Fruit fly (Drosophila melanogaster) whole organism, embryonic: ENCODE results near the gene nkt.

ENCODE experiments used
- Atf-2 ChIP-seq: fragments of 200-800 bp; sonication (Bioruptor generic); optimal IDR thresholded peaks from 2 replicates; lab custom pipeline; 2016; ENCODE audit warnings: missing biosample characterization, missing genetic modification characterization
- B-H1 ChIP-seq: fragments of 200-800 bp; sonication (Bioruptor generic); IDR thresholded peaks from 3 replicates; pipeline ENCODE4 v1.3.6; 2022; ENCODE audit warnings: missing biosample characterization, missing genetic modification characterization
- Bgb ChIP-seq: fragments of 200-800 bp; sonication (Bioruptor generic); IDR thresholded peaks from 2 replicates; pipeline ENCODE4 v1.3.6; 2022; ENCODE audit warnings: missing biosample characterization, missing genetic modification characterization; ENCODE audit not compliant: partially characterized antibody
- CG10209 ChIP-seq: fragments of 200-800 bp; sonication (Bioruptor generic); optimal IDR thresholded peaks from 3 replicates; lab custom pipeline; 2017; ENCODE audit warnings: missing biosample characterization, mild to moderate bottlenecking, missing genetic modification characterization, missing genetic modification reagents
- CG10431 ChIP-seq: fragments of 200-800 bp; sonication (Bioruptor generic); optimal IDR thresholded peaks from 3 replicates; lab custom pipeline; 2018; ENCODE audit warnings: missing biosample characterization, mild to moderate bottlenecking, missing genetic modification characterization
- CG12155 ChIP-seq: fragments of 200-800 bp; sonication (Bioruptor generic); optimal IDR thresholded peaks from 3 replicates; lab custom pipeline; 2016; ENCODE audit warnings: missing biosample characterization, missing genetic modification characterization
- CG13296 ChIP-seq: fragments of 200-800 bp; sonication (Bioruptor generic); optimal IDR thresholded peaks from 3 replicates; lab custom pipeline; 2018; ENCODE audit warnings: missing biosample characterization, mild to moderate bottlenecking, missing genetic modification characterization
- CG14710 ChIP-seq: fragments of 200-800 bp; sonication (Bioruptor generic); optimal IDR thresholded peaks from 3 replicates; lab custom pipeline; 2019; ENCODE audit warnings: missing biosample characterization, mild to moderate bottlenecking, missing genetic modification characterization, moderate library complexity
- CG17186 ChIP-seq: fragments of 200-800 bp; sonication (Bioruptor generic); optimal IDR thresholded peaks from 3 replicates; lab custom pipeline; 2017; ENCODE audit warnings: missing biosample characterization, missing genetic modification reagents, missing genetic modification characterization
- CG17829 ChIP-seq: fragments of 200-800 bp; optimal IDR thresholded peaks from 2 replicates; lab custom pipeline; 2019; ENCODE audit warnings: missing biosample characterization, mild to moderate bottlenecking, missing genetic modification characterization, moderate library complexity
- CG17912 ChIP-seq: fragments of 200-800 bp; sonication (Bioruptor generic); optimal IDR thresholded peaks from 2 replicates; lab custom pipeline; 2018; ENCODE audit warnings: missing biosample characterization, mild to moderate bottlenecking, missing genetic modification characterization
- CG2129 ChIP-seq: fragments of 200-800 bp; sonication (Bioruptor generic); IDR thresholded peaks from 2 replicates; pipeline ENCODE4 v1.3.6; 2022; ENCODE audit warnings: missing biosample characterization, missing genetic modification characterization; ENCODE audit not compliant: partially characterized antibody
- CG32772 ChIP-seq: fragments of 200-800 bp; sonication (Bioruptor generic); IDR thresholded peaks from 2 replicates; pipeline ENCODE4 v1.3.6; 2022; ENCODE audit warnings: missing biosample characterization, missing genetic modification characterization
- CG3281 ChIP-seq: fragments of 200-800 bp; sonication (Bioruptor generic); optimal IDR thresholded peaks from 3 replicates; lab custom pipeline; 2017; ENCODE audit warnings: missing biosample characterization, mild to moderate bottlenecking, missing genetic modification characterization
- CG34376 ChIP-seq: fragments of 200-800 bp; sonication (Bioruptor generic); optimal IDR thresholded peaks from 2 replicates; lab custom pipeline; 2018; ENCODE audit warnings: missing biosample characterization, mild to moderate bottlenecking, missing genetic modification characterization
- CG34422 ChIP-seq: fragments of 200-800 bp; sonication (Bioruptor generic); IDR thresholded peaks from 3 replicates; pipeline ENCODE4 v1.3.6; 2022; ENCODE audit warnings: missing biosample characterization, missing genetic modification characterization
- CG7271 ChIP-seq: fragments of 200-800 bp; sonication (Bioruptor generic); optimal IDR thresholded peaks from 2 replicates; lab custom pipeline; 2018; ENCODE audit warnings: missing biosample characterization, mild to moderate bottlenecking, missing genetic modification characterization, moderate library complexity
- CG8478 ChIP-seq: fragments of >200 bp; optimal IDR thresholded peaks from 2 replicates; lab custom pipeline; 2018
- Dll ChIP-seq: fragments of 200-800 bp; sonication (Bioruptor generic); IDR thresholded peaks from 4 replicates; pipeline ENCODE4 v1.3.6; 2022; ENCODE audit warnings: missing biosample characterization, missing genetic modification characterization; ENCODE audit not compliant: partially characterized antibody
- Dp ChIP-seq: fragments of 200-800 bp; sonication (Bioruptor generic); optimal IDR thresholded peaks from 2 replicates; lab custom pipeline; 2018; ENCODE audit warnings: missing biosample characterization, mild to moderate bottlenecking, missing genetic modification characterization, moderate library complexity
- Ets65A ChIP-seq: fragments of 200-800 bp; sonication (Bioruptor generic); peaks from one replicate; lab custom pipeline; 2016; ENCODE audit warnings: missing biosample characterization, missing genetic modification characterization
- Fer3 ChIP-seq: fragments of 200-800 bp; sonication (Bioruptor generic); optimal IDR thresholded peaks from 2 replicates; lab custom pipeline; 2018; ENCODE audit warnings: missing biosample characterization, mild to moderate bottlenecking, missing genetic modification characterization, moderate library complexity
- Hr39 ChIP-seq: fragments of >200 bp; optimal IDR thresholded peaks from 2 replicates; lab custom pipeline; 2017
- Hsf ChIP-seq: fragments of 200-800 bp; sonication (Bioruptor generic); optimal IDR thresholded peaks from 3 replicates; lab custom pipeline; 2016; ENCODE audit warnings: missing biosample characterization, missing genetic modification characterization
- Myb ChIP-seq: fragments of 200-800 bp; sonication (Bioruptor generic); optimal IDR thresholded peaks from 2 replicates; lab custom pipeline; 2016; ENCODE audit warnings: missing biosample characterization, missing genetic modification characterization
- Nf-YC ChIP-seq: fragments of 200-800 bp; optimal IDR thresholded peaks from 3 replicates; lab custom pipeline; 2019; ENCODE audit warnings: missing biosample characterization, mild to moderate bottlenecking, missing genetic modification characterization, moderate library complexity
- Ssrp ChIP-seq: fragments of 200-800 bp; sonication (Bioruptor generic); optimal IDR thresholded peaks from 2 replicates; lab custom pipeline; 2018; ENCODE audit warnings: missing biosample characterization, mild to moderate bottlenecking, missing genetic modification characterization, moderate library complexity
- Vsx1 ChIP-seq: fragments of 200-800 bp; sonication (Bioruptor generic); optimal IDR thresholded peaks from 2 replicates; lab custom pipeline; 2017; ENCODE audit warnings: missing biosample characterization, mild to moderate bottlenecking, missing genetic modification characterization, missing genetic modification reagents
- Xbp1 ChIP-seq: fragments of 200-800 bp; sonication (Bioruptor generic); optimal IDR thresholded peaks from 3 replicates; lab custom pipeline; 2016; ENCODE audit warnings: missing biosample characterization, mild to moderate bottlenecking, missing genetic modification characterization
- Xrp1 ChIP-seq: fragments of 200-800 bp; sonication (Bioruptor generic); IDR thresholded peaks from 2 replicates; pipeline ENCODE4 v1.3.6; 2022; ENCODE audit warnings: missing biosample characterization, missing genetic modification characterization
- YL-1 ChIP-seq: fragments of 200-800 bp; sonication (Bioruptor generic); optimal IDR thresholded peaks from 3 replicates; lab custom pipeline; 2017; ENCODE audit warnings: missing biosample characterization, mild to moderate bottlenecking, missing genetic modification characterization
- bsh ChIP-seq, 2 experiments: fragments of 200-800 bp; sonication (Bioruptor generic); optimal IDR thresholded peaks; 2 replicates each; lab custom pipeline; 2017 to 2018; ENCODE audit warnings: mild to moderate bottlenecking in 2 of 2, missing biosample characterization in 2 of 2, missing genetic modification characterization in 2 of 2, moderate library complexity in 1 of 2
- cas ChIP-seq: fragments of 200-800 bp; sonication (Bioruptor generic); IDR thresholded peaks from 2 replicates; pipeline ENCODE4 v1.3.6; 2022; ENCODE audit warnings: missing biosample characterization, missing genetic modification characterization
- caup ChIP-seq: fragments of 200-800 bp; sonication (Bioruptor generic); optimal IDR thresholded peaks from 3 replicates; lab custom pipeline; 2017; ENCODE audit warnings: missing biosample characterization, mild to moderate bottlenecking, missing genetic modification characterization, moderate library complexity; ENCODE audit not compliant: severe bottlenecking
- cwo ChIP-seq: fragments of 200-800 bp; sonication (Bioruptor generic); optimal IDR thresholded peaks from 3 replicates; lab custom pipeline; 2017; ENCODE audit warnings: missing biosample characterization, missing genetic modification characterization, mild to moderate bottlenecking, moderate library complexity, missing genetic modification reagents
- gcm2 ChIP-seq: fragments of 200-800 bp; sonication (Bioruptor generic); optimal IDR thresholded peaks from 2 replicates; lab custom pipeline; 2016; ENCODE audit warnings: missing biosample characterization, missing genetic modification characterization
- gsb ChIP-seq: fragments of 200-800 bp; sonication (Bioruptor generic); IDR thresholded peaks from 2 replicates; pipeline ENCODE4 v1.3.6; 2022; ENCODE audit warnings: missing biosample characterization, missing genetic modification characterization
- her ChIP-seq: fragments of 200-800 bp; sonication (Bioruptor generic); optimal IDR thresholded peaks from 2 replicates; lab custom pipeline; 2016; ENCODE audit warnings: missing biosample characterization, missing genetic modification characterization
- insv ChIP-seq, 2 experiments: fragments of 200-800 bp; sonication (Bioruptor generic); optimal IDR thresholded peaks; 3 replicates each; lab custom pipeline; 2016 to 2018; ENCODE audit warnings: missing biosample characterization in 2 of 2, missing genetic modification characterization in 2 of 2
- nmo ChIP-seq: fragments of 200-800 bp; sonication (Bioruptor generic); optimal IDR thresholded peaks from 2 replicates; lab custom pipeline; 2018; ENCODE audit warnings: missing biosample characterization, mild to moderate bottlenecking, missing genetic modification characterization, moderate library complexity
- run ChIP-seq: fragments of 200-800 bp; sonication (Bioruptor generic); optimal IDR thresholded peaks from 3 replicates; lab custom pipeline; 2018; ENCODE audit warnings: missing biosample characterization, mild to moderate bottlenecking, missing genetic modification characterization
- sd ChIP-seq: fragments of 200-800 bp; sonication (Bioruptor generic); optimal IDR thresholded peaks from 3 replicates; lab custom pipeline; 2018; ENCODE audit warnings: missing biosample characterization, mild to moderate bottlenecking, missing genetic modification characterization, moderate library complexity
- slbo ChIP-seq: fragments of 200-800 bp; sonication (Bioruptor generic); IDR thresholded peaks from 2 replicates; pipeline ENCODE4 v1.3.6; 2022; ENCODE audit warnings: missing biosample characterization, missing genetic modification characterization
- sna ChIP-seq: fragments of 200-800 bp; sonication (Bioruptor generic); IDR thresholded peaks from 2 replicates; pipeline ENCODE4 v1.3.6; 2022; ENCODE audit warnings: missing biosample characterization, missing genetic modification characterization; ENCODE audit not compliant: partially characterized antibody
- sob ChIP-seq: fragments of 200-800 bp; sonication (Bioruptor generic); IDR thresholded peaks from 2 replicates; pipeline ENCODE4 v1.3.6; 2022; ENCODE audit warnings: missing biosample characterization, missing genetic modification characterization
- sr ChIP-seq: fragments of 200-800 bp; sonication (Bioruptor generic); IDR thresholded peaks from 3 replicates; pipeline ENCODE4 v1.3.6; 2022; ENCODE audit warnings: missing biosample characterization, missing genetic modification characterization
- sug ChIP-seq: fragments of 200-800 bp; optimal IDR thresholded peaks from 2 replicates; lab custom pipeline; 2019; ENCODE audit warnings: missing biosample characterization, mild to moderate bottlenecking, missing genetic modification characterization, moderate library complexity
- zen2 ChIP-seq: fragments of 200-800 bp; sonication (Bioruptor generic); IDR thresholded peaks from 3 replicates; pipeline ENCODE4 v1.3.6; 2022; ENCODE audit warnings: missing biosample characterization, missing genetic modification characterization; ENCODE audit not compliant: partially characterized antibody

Gene nkt

dm6 chr3L:11214406-11215243 lies 13.5 kb downstream of the nkt start, which contains the start of gene CG42671 (continued):
- peak in 1 of 2 experiments; percentile 92 for TF ChIP-seq insv (GFP tag; optimal IDR thresholded peaks at IDR 0.05; lab: Kevin White, UChicago)
- TF ChIP-seq caup (GFP tag; lab: Kevin White, UChicago): no peak
- TF ChIP-seq Dll (GFP tag; lab: Robert Waterston, UW): peak; percentile 30; the same call in 1 of the 4 replicates
- TF ChIP-seq sob (GFP tag; lab: Robert Waterston, UW): peak; percentile 17; the same call in 1 of the 2 replicates
- TF ChIP-seq nmo: peak; percentile 32
- TF ChIP-seq CG34376 (GFP tag; lab: Kevin White, UChicago): peak; percentile 4
- no peak for TF ChIP-seq zen2 (GFP tag; lab: Robert Waterston, UW)
- TF ChIP-seq CG7271: no peak
- 0 out of 2 replicates have a peak, but pooled peaks have one; percentile 17 for TF ChIP-seq Bgb
- no peak for TF ChIP-seq CG10209 (GFP tag; lab: Kevin White, UChicago)
- no peak for TF ChIP-seq B-H1 (GFP tag; lab: Robert Waterston, UW)
- TF ChIP-seq Xbp1 (GFP tag; lab: Kevin White, UChicago): no peak
- no peak for TF ChIP-seq CG2129 (GFP tag; lab: Robert Waterston, UW)
- TF ChIP-seq sr (GFP tag; lab: Robert Waterston, UW): no peak
- TF ChIP-seq her (GFP tag; lab: Kevin White, UChicago): no peak
- peak; percentile 94 for TF ChIP-seq sd (tag; lab: Kevin White, UChicago)
- TF ChIP-seq CG17186 (GFP tag; lab: Kevin White, UChicago): no peak
- no peak for TF ChIP-seq cas (GFP tag; lab: Robert Waterston, UW)
- peak; percentile 60 for TF ChIP-seq Dp
- TF ChIP-seq CG17912 (GFP tag; lab: Kevin White, UChicago): no peak
- TF ChIP-seq YL-1 (GFP tag; lab: Kevin White, UChicago): peak; percentile 7
- TF ChIP-seq slbo (GFP tag; lab: Robert Waterston, UW): no peak; the same call in 1 of the 2 replicates
- no peak for TF ChIP-seq CG3281 (GFP tag; lab: Kevin White, UChicago)
- no peak for TF ChIP-seq CG13296 (GFP tag; lab: Kevin White, UChicago)
- TF ChIP-seq Xrp1 (GFP tag; lab: Robert Waterston, UW): no peak
- TF ChIP-seq run: no peak
- no peak for TF ChIP-seq Hr39 (lab: Kevin White, UChicago)
- TF ChIP-seq Fer3 (tag; lab: Kevin White, UChicago): no peak
- TF ChIP-seq CG12155: no peak
- no peak for TF ChIP-seq Atf-2
- TF ChIP-seq CG32772 (GFP tag; lab: Robert Waterston, UW): peak; percentile 53; the same call in 1 of the 2 replicates
- peak; percentile 93 for TF ChIP-seq Myb (GFP tag; lab: Kevin White, UChicago)
- TF ChIP-seq CG10431: no peak
- TF ChIP-seq CG8478 (lab: Kevin White, UChicago): no peak
- TF ChIP-seq CG17829 (tag; lab: Kevin White, UChicago): peak; percentile 6
- TF ChIP-seq sug (tag; lab: Kevin White, UChicago): peak; percentile 19
- no peak for TF ChIP-seq Hsf (GFP tag; lab: Kevin White, UChicago)
- TF ChIP-seq Vsx1: peak; percentile 93
- TF ChIP-seq CG34422: 0 out of 3 replicates have a peak, but pooled peaks have one; percentile 13
- TF ChIP-seq gcm2: no peak
- no peak for TF ChIP-seq cwo (GFP tag; lab: Kevin White, UChicago)
- no peak for TF ChIP-seq gsb (GFP tag; lab: Robert Waterston, UW)
- TF ChIP-seq bsh (GFP tag; optimal IDR thresholded peaks at IDR 0.05; lab: Kevin White, UChicago): peak in 1 of 2 experiments; percentile 44
- TF ChIP-seq Ets65A (GFP tag; lab: Kevin White, UChicago): no peak
- peak; percentile 25; the same call in 1 of the 2 replicates for TF ChIP-seq sna
- peak; percentile 66 for TF ChIP-seq CG14710 (tag; lab: Kevin White, UChicago)
- TF ChIP-seq Ssrp: no peak
- peak; percentile 46 for TF ChIP-seq Nf-YC (tag; lab: Kevin White, UChicago)
